Worm (Caenorhabditis elegans): ENCODE results near the gene lsm-4.

- no peak for TF ChIP-seq tbx-7 (tag; optimal IDR thresholded peaks at IDR 0.05)
- no peak for TF ChIP-seq lim-6 (tag; optimal IDR thresholded peaks at IDR 0.05)
- no peak for TF ChIP-seq hlh-15 (tag; optimal IDR thresholded peaks at IDR 0.05)
- TF ChIP-seq pha-4 (tag; optimal IDR thresholded peaks at IDR 0.05) = no peak
- TF ChIP-seq lin-11 (tag; optimal IDR thresholded peaks at IDR 0.05) = no peak
Observed at ce11 chrII:7264675-7265074, 11.7 kb upstream of the lsm-4 start.

All from whole organism, late embryonic.